Worm (Caenorhabditis elegans) whole organism, L1 larva: Measurements from ENCODE around the gene F57F4.1.

Experiments used
- C04F5.9 ChIP-seq: sonication (generic microtip); optimal IDR thresholded peaks from 2 replicates; lab custom pipeline; 2016; ENCODE audit warnings: missing genetic modification characterization, missing compliant biosample characterization
- C16A3.4 ChIP-seq: fragments of 150-350 bp; optimal IDR thresholded peaks from 2 replicates; lab custom pipeline; 2014; ENCODE audit warnings: missing biosample characterization, missing genetic modification characterization
- F16B12.6 ChIP-seq: fragments of 150-350 bp; optimal IDR thresholded peaks from 2 replicates; lab custom pipeline; 2014; ENCODE audit warnings: missing biosample characterization, missing genetic modification characterization
- Y116A8C.19 ChIP-seq: sonication (generic microtip); optimal IDR thresholded peaks from 2 replicates; lab custom pipeline; 2016; ENCODE audit warnings: missing compliant biosample characterization, missing genetic modification characterization, borderline replicate concordance
- ama-1 ChIP-seq: fragments of 150-350 bp; optimal IDR thresholded peaks from 2 replicates; lab custom pipeline; 2014
- blmp-1 ChIP-seq: fragments of 150-350 bp; optimal IDR thresholded peaks from 2 replicates; lab custom pipeline; 2014; ENCODE audit warnings: missing biosample characterization, missing genetic modification characterization
- ceh-63 ChIP-seq: fragments of 200-800 bp; sonication (Bioruptor generic); optimal IDR thresholded peaks from 2 replicates; lab custom pipeline; 2018; ENCODE audit warnings: mild to moderate bottlenecking, missing genetic modification characterization, missing compliant biosample characterization
- ceh-82 ChIP-seq, 3 experiments: fragments of 150-350 bp in 1 of 3; sonication (generic microtip) in 2 of 3; optimal IDR thresholded peaks; 2 replicates each; lab custom pipeline; 2014 to 2017; ENCODE audit warnings: missing biosample characterization in 3 of 3, missing genetic modification characterization in 3 of 3
- ceh-88 ChIP-seq: fragments of 200-800 bp; sonication (Bioruptor generic); IDR thresholded peaks from 2 replicates; pipeline ENCODE4 v1.3.6; 2022; ENCODE audit warnings: missing genetic modification characterization, missing compliant biosample characterization
- ceh-90 ChIP-seq: sonication (generic microtip); optimal IDR thresholded peaks from 2 replicates; lab custom pipeline; 2016; ENCODE audit warnings: missing genetic modification characterization, missing compliant biosample characterization
- dpl-1 ChIP-seq, 3 experiments: fragments of 150-350 bp in 2 of 3; sonication (generic microtip) in 1 of 3; optimal IDR thresholded peaks; 2 replicates each; lab custom pipeline; 2014 to 2017; ENCODE audit warnings: missing biosample characterization in 3 of 3, missing genetic modification characterization in 3 of 3, missing genetic modification reagents in 3 of 3
- dsc-1 ChIP-seq: sonication (generic microtip); optimal IDR thresholded peaks from 2 replicates; lab custom pipeline; 2016; ENCODE audit warnings: mild to moderate bottlenecking, missing genetic modification characterization, missing compliant biosample characterization
- efl-1 ChIP-seq, 4 experiments: fragments of 150-350 bp; optimal IDR thresholded peaks in 3 of 4; peaks in 1 of 4; 1 replicate in 1 of 4; 2 replicates in 3 of 4; lab custom pipeline; 2014; ENCODE audit warnings: missing biosample characterization in 2 of 4, missing genetic modification characterization in 2 of 4, missing genetic modification reagents in 2 of 4
- elt-2 ChIP-seq: sonication (generic microtip); optimal IDR thresholded peaks from 2 replicates; lab custom pipeline; 2016; ENCODE audit warnings: missing genetic modification characterization, mild to moderate bottlenecking, inconsistent platforms, missing compliant biosample characterization, missing genetic modification reagents
- ets-5 ChIP-seq: fragments of 200-800 bp; sonication (Bioruptor generic); IDR thresholded peaks from 2 replicates; pipeline ENCODE4 v1.3.6; 2022; ENCODE audit warnings: missing genetic modification characterization, missing compliant biosample characterization
- grh-1 ChIP-seq: fragments of 200-800 bp; sonication (Bioruptor generic); IDR thresholded peaks from 2 replicates; pipeline ENCODE4 v1.3.6; 2022; ENCODE audit warnings: missing genetic modification reagents, missing genetic modification characterization, missing compliant biosample characterization
- hlh-17 ChIP-seq: fragments of 200-800 bp; sonication (Bioruptor generic); optimal IDR thresholded peaks from 2 replicates; lab custom pipeline; 2018; ENCODE audit warnings: missing genetic modification characterization, mild to moderate bottlenecking, missing compliant biosample characterization, moderate library complexity, borderline replicate concordance
- irx-1 ChIP-seq: sonication (generic microtip); optimal IDR thresholded peaks from 2 replicates; lab custom pipeline; 2016; ENCODE audit warnings: missing genetic modification characterization, missing compliant biosample characterization
- isw-1 ChIP-seq: fragments of 200-800 bp; sonication (Bioruptor generic); IDR thresholded peaks from 2 replicates; pipeline ENCODE4 v1.3.6; 2022; ENCODE audit warnings: missing genetic modification characterization, missing compliant biosample characterization
- jun-1 ChIP-seq: fragments of 150-350 bp; optimal IDR thresholded peaks from 2 replicates; lab custom pipeline; 2014; ENCODE audit warnings: missing biosample characterization, missing genetic modification reagents, missing genetic modification characterization
- lin-14 ChIP-seq: fragments of 200-800 bp; sonication (Bioruptor generic); optimal IDR thresholded peaks from 2 replicates; lab custom pipeline; 2018; ENCODE audit warnings: mild to moderate bottlenecking, missing genetic modification characterization, moderate library complexity, missing compliant biosample characterization
- lin-35 ChIP-seq, 2 experiments: fragments of 150-350 bp; optimal IDR thresholded peaks; 2 replicates each; lab custom pipeline; 2014; ENCODE audit warnings: missing biosample characterization in 2 of 2, missing genetic modification characterization in 2 of 2, missing genetic modification reagents in 2 of 2
- lin-39 ChIP-seq: fragments of 150-350 bp; optimal IDR thresholded peaks from 2 replicates; lab custom pipeline; 2014; ENCODE audit warnings: missing biosample characterization, missing genetic modification reagents, missing genetic modification characterization
- lir-3 ChIP-seq: sonication (generic microtip); optimal IDR thresholded peaks from 2 replicates; lab custom pipeline; 2016; ENCODE audit warnings: mild to moderate bottlenecking, missing genetic modification characterization, moderate library complexity, missing compliant biosample characterization; ENCODE audit not compliant: poor library complexity
- lsy-2 ChIP-seq, 2 experiments: fragments of 150-350 bp; optimal IDR thresholded peaks; 2 replicates each; lab custom pipeline; 2014; ENCODE audit warnings: missing biosample characterization in 2 of 2, missing genetic modification characterization in 2 of 2
- mep-1 ChIP-seq: fragments of 150-350 bp; optimal IDR thresholded peaks from 2 replicates; lab custom pipeline; 2014; ENCODE audit warnings: missing biosample characterization, missing genetic modification characterization
- nhr-12 ChIP-seq: sonication (generic microtip); optimal IDR thresholded peaks from 2 replicates; lab custom pipeline; 2017; ENCODE audit warnings: missing biosample characterization, missing genetic modification characterization
- nhr-20 ChIP-seq: sonication (generic microtip); optimal IDR thresholded peaks from 2 replicates; lab custom pipeline; 2016; ENCODE audit warnings: mild to moderate bottlenecking, missing genetic modification characterization, missing compliant biosample characterization
- nhr-47 ChIP-seq: sonication (generic microtip); optimal IDR thresholded peaks from 2 replicates; lab custom pipeline; 2016; ENCODE audit warnings: mild to moderate bottlenecking, missing genetic modification characterization, moderate library complexity, missing compliant biosample characterization
- nhr-71 ChIP-seq: sonication (generic microtip); optimal IDR thresholded peaks from 2 replicates; lab custom pipeline; 2016; ENCODE audit warnings: mild to moderate bottlenecking, missing genetic modification characterization, moderate library complexity, missing compliant biosample characterization
- nhr-85 ChIP-seq: sonication (generic microtip); peaks from one replicate; lab custom pipeline; 2016; ENCODE audit warnings: missing genetic modification characterization, inconsistent platforms, missing compliant biosample characterization
- nhr-90 ChIP-seq: sonication (generic microtip); optimal IDR thresholded peaks from 2 replicates; lab custom pipeline; 2016; ENCODE audit warnings: mild to moderate bottlenecking, missing genetic modification characterization, missing compliant biosample characterization; ENCODE audit not compliant: poor library complexity
- rnt-1 ChIP-seq: sonication (generic microtip); optimal IDR thresholded peaks from 2 replicates; lab custom pipeline; 2016; ENCODE audit warnings: mild to moderate bottlenecking, missing genetic modification characterization, moderate library complexity, missing compliant biosample characterization
- skn-1 ChIP-seq: fragments of 150-350 bp; optimal IDR thresholded peaks from 2 replicates; lab custom pipeline; 2014; ENCODE audit warnings: missing biosample characterization, missing genetic modification characterization
- snpc-4 ChIP-seq: fragments of 150-350 bp; optimal IDR thresholded peaks from 2 replicates; lab custom pipeline; 2014; ENCODE audit warnings: missing biosample characterization, missing genetic modification characterization
- snu-23 ChIP-seq: sonication (generic microtip); optimal IDR thresholded peaks from 2 replicates; lab custom pipeline; 2016; ENCODE audit warnings: missing genetic modification characterization, missing compliant biosample characterization
- sox-4 ChIP-seq: sonication (generic microtip); optimal IDR thresholded peaks from 2 replicates; lab custom pipeline; 2016; ENCODE audit warnings: missing genetic modification characterization, missing compliant biosample characterization
- swsn-7 ChIP-seq: sonication (generic microtip); optimal IDR thresholded peaks from 2 replicates; lab custom pipeline; 2016; ENCODE audit warnings: missing genetic modification characterization, missing compliant biosample characterization
- tbx-2 ChIP-seq: sonication (generic microtip); optimal IDR thresholded peaks from 2 replicates; lab custom pipeline; 2016; ENCODE audit warnings: missing genetic modification characterization, missing compliant biosample characterization
- tlp-1 ChIP-seq: fragments of 150-350 bp; optimal IDR thresholded peaks from 2 replicates; lab custom pipeline; 2014; ENCODE audit warnings: missing biosample characterization, missing genetic modification characterization
- unc-130 ChIP-seq: fragments of 150-350 bp; optimal IDR thresholded peaks from 2 replicates; lab custom pipeline; 2017; ENCODE audit warnings: missing biosample characterization, missing genetic modification characterization, inconsistent platforms
- unc-30 ChIP-seq: sonication (generic microtip); optimal IDR thresholded peaks from 2 replicates; lab custom pipeline; 2017; ENCODE audit warnings: missing biosample characterization, missing genetic modification characterization
- unc-86 ChIP-seq: sonication (generic microtip); optimal IDR thresholded peaks from 2 replicates; lab custom pipeline; 2016; ENCODE audit warnings: missing genetic modification characterization, missing compliant biosample characterization
- unc-98 ChIP-seq: fragments of 200-800 bp; sonication (Bioruptor generic); IDR thresholded peaks from 2 replicates; pipeline ENCODE4 v1.3.6; 2022; ENCODE audit warnings: missing genetic modification characterization, missing compliant biosample characterization
- xbp-1 ChIP-seq: sonication (generic microtip); optimal IDR thresholded peaks from 2 replicates; lab custom pipeline; 2016; ENCODE audit warnings: missing genetic modification characterization, missing compliant biosample characterization

The F57F4.1 gene

DNA sequence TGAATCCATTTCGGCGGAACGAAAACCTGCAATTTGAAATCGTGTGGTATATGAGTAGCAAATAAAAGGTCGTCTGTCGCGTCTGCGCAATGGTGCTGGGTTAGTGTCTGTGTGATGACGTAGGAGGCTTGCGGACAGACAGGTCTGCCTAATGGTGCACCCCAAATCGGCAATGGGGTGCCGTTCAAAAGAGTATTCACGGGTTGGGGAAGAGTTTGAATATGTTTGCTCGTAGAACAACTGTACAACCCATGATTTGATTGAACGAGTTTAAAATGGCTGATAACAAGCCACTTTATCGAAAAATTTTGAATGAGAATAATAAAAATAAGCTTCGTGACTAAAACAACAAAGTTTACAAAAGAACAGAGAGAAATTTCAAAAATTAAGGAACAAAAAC, 35.7 kb downstream of the F57F4.1 start, which contains the start of gene T05H4.11:
T05H4.11 (minus strand) TSS at position 335 of the 400 bp plus-strand sequence.
- TF ChIP-seq lin-35 (GFP tag; optimal IDR thresholded peaks at IDR 0.05; lab: Kevin White, UChicago) (no peak), lir-3 (tag; lab: Kevin White, UChicago) (no peak), nhr-90 (no peak), nhr-85 (tag; lab: Kevin White, UChicago) (peak; percentile 31), nhr-71 (tag; lab: Kevin White, UChicago) (peak; percentile 37), sox-4 (no peak), dpl-1 (GFP tag; optimal IDR thresholded peaks at IDR 0.05; lab: Kevin White, UChicago) (no peak), nhr-20 (tag; lab: Kevin White, UChicago) (no peak), ama-1 (lab: Kevin White, UChicago) (peak; percentile 14), efl-1 (optimal IDR thresholded peaks at IDR 0.05; lab: Kevin White, UChicago) (peak in 1 of 2 experiments; percentile 18), efl-1 (GFP tag; optimal IDR thresholded peaks at IDR 0.05 in 1 of 2; lab: Kevin White, UChicago) (no peak)

DNA sequence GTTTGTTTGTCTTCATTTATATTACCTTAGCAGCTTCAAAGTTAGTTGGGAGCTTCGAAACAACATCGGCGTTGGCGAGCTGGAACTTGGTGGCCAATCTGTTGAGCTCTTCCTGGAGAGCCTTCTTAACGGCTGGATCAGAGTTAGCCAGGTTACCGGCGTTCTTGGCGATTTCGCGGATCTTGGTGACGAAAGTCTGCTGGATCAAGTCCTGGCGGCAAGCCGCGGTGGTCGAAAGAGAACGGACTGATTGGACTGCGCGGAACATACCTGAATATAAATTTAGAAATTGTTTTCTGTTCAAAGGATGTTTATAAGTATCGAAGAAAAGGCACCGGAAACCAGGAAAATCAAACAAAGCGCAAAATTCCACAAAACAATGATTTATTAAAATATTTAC, 36.6 kb downstream of the F57F4.1 start, which contains the start of gene atp-4:
atp-4 (minus strand) TSS at position 270 of the 400 bp plus-strand sequence.
- TF ChIP-seq grh-1 (peak; percentile 27; the same call in 1 of the 2 replicates), snpc-4 (no peak), elt-2 (no peak), ets-5 (GFP tag; lab: Robert Waterston, UW) (no peak), lir-3 (tag; lab: Kevin White, UChicago) (no peak), ceh-63 (GFP tag; lab: Kevin White, UChicago) (no peak)

DNA sequence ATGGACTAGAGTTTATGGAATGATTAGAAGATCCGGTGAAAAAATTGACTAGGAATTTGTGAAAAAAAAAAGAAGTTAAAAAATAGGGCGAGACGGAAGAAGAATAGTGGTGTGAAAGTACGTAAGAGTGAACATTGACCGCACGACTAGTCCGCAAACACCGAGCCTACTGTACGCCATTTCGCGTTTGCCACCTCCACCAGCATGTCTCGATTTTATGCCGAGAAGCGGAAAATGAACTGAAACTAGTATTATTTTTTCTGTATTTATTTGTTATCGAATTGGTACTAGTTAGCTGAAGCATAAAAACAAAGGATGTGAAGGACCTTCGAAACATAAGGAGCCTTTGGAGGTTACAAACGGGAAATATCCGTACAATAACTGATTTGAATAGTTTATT, 37.2 kb downstream of the F57F4.1 start:
- TF ChIP-seq skn-1 (tag; lab: Kevin White, UChicago) (no peak), lin-35 (GFP tag; optimal IDR thresholded peaks at IDR 0.05; lab: Kevin White, UChicago) (peak; percentile 57 to 66), mep-1 (peak; percentile 23), ceh-90 (tag; lab: Kevin White, UChicago) (no peak), C16A3.4 (tag; lab: Kevin White, UChicago) (peak; percentile 51), rnt-1 (tag; lab: Kevin White, UChicago) (peak; percentile 80), irx-1 (tag; lab: Kevin White, UChicago) (no peak), snu-23 (GFP tag; lab: Kevin White, UChicago) (peak; percentile 55), lsy-2 (tag; optimal IDR thresholded peaks at IDR 0.05; lab: Kevin White, UChicago) (peak; percentile 58 to 87), nhr-12 (tag; lab: Kevin White, UChicago) (no peak), unc-86 (tag; lab: Kevin White, UChicago) (no peak), efl-1 (optimal IDR thresholded peaks at IDR 0.05; lab: Kevin White, UChicago) (peak; percentile 55 to 57), efl-1 (GFP tag; optimal IDR thresholded peaks at IDR 0.05 in 1 of 2; lab: Kevin White, UChicago) (peak; percentile 58 to 92), jun-1 (tag; lab: Kevin White, UChicago) (peak; percentile 32), ceh-88 (GFP tag; lab: Robert Waterston, UW) (no peak), Y116A8C.19 (tag; lab: Kevin White, UChicago) (no peak), lin-14 (GFP tag; lab: Kevin White, UChicago) (peak; percentile 40), nhr-85 (tag; lab: Kevin White, UChicago) (peak; percentile 62), nhr-71 (tag; lab: Kevin White, UChicago) (peak; percentile 65), isw-1 (GFP tag; lab: Robert Waterston, UW) (peak; percentile 15; the same call in 1 of the 2 replicates), hlh-17 (GFP tag; lab: Kevin White, UChicago) (no peak), nhr-90 (peak; percentile 44), unc-30 (tag; lab: Kevin White, UChicago) (no peak), nhr-47 (tag; lab: Kevin White, UChicago) (peak; percentile 48), nhr-20 (tag; lab: Kevin White, UChicago) (peak; percentile 52), lin-39 (tag; lab: Kevin White, UChicago) (no peak), dsc-1 (tag; lab: Kevin White, UChicago) (peak; percentile 12), swsn-7 (tag; lab: Kevin White, UChicago) (peak; percentile 29), blmp-1 (peak; percentile 17), unc-130 (peak; percentile 17), dpl-1 (GFP tag; optimal IDR thresholded peaks at IDR 0.05; lab: Kevin White, UChicago) (peak; percentile 13 to 62 (median 57)), tbx-2 (tag; lab: Kevin White, UChicago) (peak; percentile 9), F16B12.6 (tag; lab: Kevin White, UChicago) (peak; percentile 89), xbp-1 (tag; lab: Kevin White, UChicago) (peak; percentile 63), C04F5.9 (tag; lab: Kevin White, UChicago) (no peak), unc-98 (no peak), ceh-82 (tag; optimal IDR thresholded peaks at IDR 0.05; lab: Kevin White, UChicago) (peak in 2 of 3 experiments; percentile 14 to 45), tlp-1 (tag; lab: Kevin White, UChicago) (no peak)
